Fruit fly (Drosophila melanogaster) whole organism, embryonic: Measurements from ENCODE around the gene CG2767.

Experiments
- Awh ChIP-seq: fragments of 200-800 bp; sonication (Bioruptor generic); IDR thresholded peaks from 2 replicates; pipeline ENCODE4, ENCODE4 v1.3.6; 2022; ENCODE audit warnings: missing biosample characterization, missing genetic modification characterization
- B-H1 ChIP-seq: fragments of 200-800 bp; sonication (Bioruptor generic); IDR thresholded peaks from 3 replicates; pipeline ENCODE4 v1.3.6; 2022; ENCODE audit warnings: missing biosample characterization, missing genetic modification characterization
- CG10431 ChIP-seq: fragments of 200-800 bp; sonication (Bioruptor generic); optimal IDR thresholded peaks from 3 replicates; lab custom pipeline; 2018; ENCODE audit warnings: missing biosample characterization, mild to moderate bottlenecking, missing genetic modification characterization
- CG11093 ChIP-seq: fragments of 200-800 bp; sonication (Bioruptor generic); IDR thresholded peaks from 3 replicates; pipeline ENCODE4 v1.3.6; 2022; ENCODE audit warnings: missing biosample characterization, missing genetic modification characterization
- CG14441 ChIP-seq: fragments of 200-800 bp; sonication (Bioruptor generic); IDR thresholded peaks from 2 replicates; pipeline ENCODE4 v1.3.6; 2022; ENCODE audit warnings: missing biosample characterization, missing genetic modification characterization
- CG18764 ChIP-seq: fragments of 200-800 bp; sonication (Bioruptor generic); optimal IDR thresholded peaks from 3 replicates; lab custom pipeline; 2016; ENCODE audit warnings: missing biosample characterization, missing genetic modification characterization
- CG2199 ChIP-seq: fragments of 200-800 bp; sonication (Bioruptor generic); IDR thresholded peaks from 3 replicates; pipeline ENCODE4 v1.3.6; 2022; ENCODE audit warnings: missing biosample characterization, missing genetic modification characterization
- CG31224 ChIP-seq: fragments of 200-800 bp; sonication (Bioruptor generic); IDR thresholded peaks from 2 replicates; pipeline ENCODE4 v1.3.6; 2022; ENCODE audit warnings: missing biosample characterization, missing genetic modification characterization
- CG3163 ChIP-seq: fragments of 200-800 bp; sonication (Bioruptor generic); optimal IDR thresholded peaks from 3 replicates; lab custom pipeline; 2016; ENCODE audit warnings: missing biosample characterization, missing genetic modification characterization
- CG32532 ChIP-seq: fragments of 200-800 bp; sonication (Bioruptor generic); IDR thresholded peaks from 2 replicates; pipeline ENCODE4 v1.3.6; 2022; ENCODE audit warnings: missing biosample characterization, missing genetic modification characterization
- CG3281 ChIP-seq: fragments of 200-800 bp; sonication (Bioruptor generic); optimal IDR thresholded peaks from 3 replicates; lab custom pipeline; 2017; ENCODE audit warnings: missing biosample characterization, mild to moderate bottlenecking, missing genetic modification characterization
- CG34224 ChIP-seq: fragments of 200-800 bp; sonication (Bioruptor generic); IDR thresholded peaks from 3 replicates; pipeline ENCODE4 v1.3.6; 2022; ENCODE audit warnings: missing biosample characterization, missing genetic modification characterization; ENCODE audit not compliant: partially characterized antibody
- CG34376 ChIP-seq: fragments of 200-800 bp; sonication (Bioruptor generic); optimal IDR thresholded peaks from 2 replicates; lab custom pipeline; 2018; ENCODE audit warnings: missing biosample characterization, mild to moderate bottlenecking, missing genetic modification characterization
- CG6254 ChIP-seq: fragments of 200-800 bp; sonication (Bioruptor generic); optimal IDR thresholded peaks from 3 replicates; lab custom pipeline; 2017; ENCODE audit warnings: mild to moderate bottlenecking, missing biosample characterization, missing genetic modification reagents, missing genetic modification characterization
- CG7271 ChIP-seq: fragments of 200-800 bp; sonication (Bioruptor generic); optimal IDR thresholded peaks from 2 replicates; lab custom pipeline; 2018; ENCODE audit warnings: missing biosample characterization, mild to moderate bottlenecking, missing genetic modification characterization, moderate library complexity
- CG8290 ChIP-seq, 3 experiments: fragments of 200-800 bp; sonication (Bioruptor generic); optimal IDR thresholded peaks; 2 replicates each; lab custom pipeline; 2016 to 2019; ENCODE audit warnings: missing biosample characterization in 3 of 3, missing genetic modification characterization in 3 of 3, mild to moderate bottlenecking in 2 of 3, moderate library complexity in 1 of 3
- CoRest ChIP-seq: fragments of 200-800 bp; sonication (Bioruptor generic); optimal IDR thresholded peaks from 3 replicates; lab custom pipeline; 2018; ENCODE audit warnings: missing biosample characterization, mild to moderate bottlenecking, missing genetic modification characterization, moderate library complexity
- Dip2 ChIP-seq: fragments of 200-800 bp; sonication (Bioruptor generic); IDR thresholded peaks from 2 replicates; pipeline ENCODE4 v1.3.6; 2022; ENCODE audit warnings: missing biosample characterization, missing genetic modification characterization
- Dp ChIP-seq: fragments of 200-800 bp; sonication (Bioruptor generic); optimal IDR thresholded peaks from 2 replicates; lab custom pipeline; 2018; ENCODE audit warnings: missing biosample characterization, mild to moderate bottlenecking, missing genetic modification characterization, moderate library complexity
- HmgD ChIP-seq: fragments of 200-800 bp; sonication (Bioruptor generic); optimal IDR thresholded peaks from 3 replicates; lab custom pipeline; 2016; ENCODE audit warnings: missing biosample characterization, missing genetic modification characterization
- Hsf ChIP-seq: fragments of 200-800 bp; sonication (Bioruptor generic); optimal IDR thresholded peaks from 3 replicates; lab custom pipeline; 2016; ENCODE audit warnings: missing biosample characterization, missing genetic modification characterization
- Jarid2 ChIP-seq: fragments of 200-800 bp; sonication (Bioruptor generic); optimal IDR thresholded peaks from 3 replicates; lab custom pipeline; 2017; ENCODE audit warnings: mild to moderate bottlenecking, missing biosample characterization, missing genetic modification reagents, missing genetic modification characterization
- MBD-R2 ChIP-seq: fragments of 200-800 bp; sonication (Bioruptor generic); IDR thresholded peaks from 2 replicates; pipeline ENCODE4 v1.3.6; 2022; ENCODE audit warnings: missing biosample characterization, missing genetic modification characterization
- Max ChIP-seq: fragments of 200-800 bp; sonication (Bioruptor generic); optimal IDR thresholded peaks from 2 replicates; lab custom pipeline; 2016; ENCODE audit warnings: missing biosample characterization, mild to moderate bottlenecking, missing genetic modification characterization
- NFAT ChIP-seq: fragments of 200-800 bp; sonication (Bioruptor generic); IDR thresholded peaks from 2 replicates; pipeline ENCODE4 v1.3.6; 2022; ENCODE audit warnings: missing biosample characterization, missing genetic modification characterization
- Oaz ChIP-seq: fragments of 200-800 bp; sonication (Bioruptor generic); IDR thresholded peaks from 2 replicates; pipeline ENCODE4 v1.3.6; 2022; ENCODE audit warnings: missing biosample characterization, missing genetic modification characterization
- PHDP ChIP-seq: fragments of 200-800 bp; sonication (Bioruptor generic); optimal IDR thresholded peaks from 3 replicates; lab custom pipeline; 2018; ENCODE audit warnings: missing biosample characterization, mild to moderate bottlenecking, missing genetic modification characterization, moderate library complexity
- Scr ChIP-seq: fragments of 200-800 bp; sonication (Bioruptor generic); IDR thresholded peaks from 2 replicates; pipeline ENCODE4 v1.3.6; 2022; ENCODE audit warnings: missing biosample characterization, missing genetic modification characterization; ENCODE audit not compliant: partially characterized antibody
- Sry-β ChIP-seq: fragments of 200-800 bp; sonication (Bioruptor generic); optimal IDR thresholded peaks from 2 replicates; lab custom pipeline; 2018; ENCODE audit warnings: missing biosample characterization, mild to moderate bottlenecking, missing genetic modification characterization, moderate library complexity
- TFAM ChIP-seq: fragments of 200-800 bp; sonication (Bioruptor generic); optimal IDR thresholded peaks from 2 replicates; lab custom pipeline; 2017; ENCODE audit warnings: missing biosample characterization, missing genetic modification characterization, inconsistent platforms
- Taf1 ChIP-seq: fragments of 200-800 bp; sonication (Bioruptor generic); IDR thresholded peaks from 2 replicates; pipeline ENCODE4 v1.3.6; 2022; ENCODE audit warnings: missing biosample characterization, missing genetic modification characterization
- Xbp1 ChIP-seq: fragments of 200-800 bp; sonication (Bioruptor generic); optimal IDR thresholded peaks from 3 replicates; lab custom pipeline; 2016; ENCODE audit warnings: missing biosample characterization, mild to moderate bottlenecking, missing genetic modification characterization
- al ChIP-seq: fragments of 200-800 bp; sonication (Bioruptor generic); IDR thresholded peaks from 2 replicates; pipeline ENCODE4 v1.3.6; 2022; ENCODE audit warnings: missing biosample characterization, missing genetic modification characterization
- ato ChIP-seq: fragments of 200-800 bp; sonication (Bioruptor generic); IDR thresholded peaks from 2 replicates; pipeline ENCODE4 v1.3.6; 2022; ENCODE audit warnings: missing biosample characterization, missing genetic modification characterization; ENCODE audit not compliant: partially characterized antibody
- bbx ChIP-seq: fragments of 200-800 bp; sonication (Bioruptor generic); IDR thresholded peaks from 2 replicates; pipeline ENCODE4 v1.3.6; 2022; ENCODE audit warnings: missing biosample characterization, missing genetic modification characterization; ENCODE audit not compliant: partially characterized antibody
- bcd ChIP-seq: fragments of 200-800 bp; sonication (Bioruptor generic); optimal IDR thresholded peaks from 2 replicates; lab custom pipeline; 2017; ENCODE audit warnings: missing biosample characterization, mild to moderate bottlenecking, missing genetic modification characterization
- btn ChIP-seq: fragments of 200-800 bp; sonication (Bioruptor generic); optimal IDR thresholded peaks from 2 replicates; lab custom pipeline; 2016; ENCODE audit warnings: missing biosample characterization, missing genetic modification characterization
- caup ChIP-seq: fragments of 200-800 bp; sonication (Bioruptor generic); optimal IDR thresholded peaks from 3 replicates; lab custom pipeline; 2017; ENCODE audit warnings: missing biosample characterization, mild to moderate bottlenecking, missing genetic modification characterization, moderate library complexity; ENCODE audit not compliant: severe bottlenecking
- ci ChIP-seq: fragments of 200-800 bp; sonication (Bioruptor generic); IDR thresholded peaks from 3 replicates; pipeline ENCODE4 v1.3.6; 2022; ENCODE audit warnings: missing biosample characterization, missing genetic modification characterization
- ewg ChIP-seq: fragments of 200-800 bp; sonication (Bioruptor generic); optimal IDR thresholded peaks from 3 replicates; lab custom pipeline; 2017; ENCODE audit warnings: mild to moderate bottlenecking, missing biosample characterization, missing genetic modification reagents, missing genetic modification characterization
- gsb-n ChIP-seq: fragments of 200-800 bp; sonication (Bioruptor generic); optimal IDR thresholded peaks from 3 replicates; lab custom pipeline; 2018; ENCODE audit warnings: missing biosample characterization, mild to moderate bottlenecking, missing genetic modification characterization
- knrl ChIP-seq: fragments of 200-800 bp; sonication (Bioruptor generic); IDR thresholded peaks from 3 replicates; pipeline ENCODE4 v1.3.6; 2022; ENCODE audit warnings: missing biosample characterization, missing genetic modification characterization; ENCODE audit not compliant: partially characterized antibody
- lola ChIP-seq, 3 experiments: fragments of >200 bp in 2 of 3; fragments of 200-800 bp in 1 of 3; sonication (Bioruptor generic) in 1 of 3; optimal IDR thresholded peaks; 2 replicates each; lab custom pipeline; 2017 to 2019; ENCODE audit warnings: missing biosample characterization in 3 of 3, missing genetic modification characterization in 3 of 3, mild to moderate bottlenecking in 1 of 3, moderate library complexity in 1 of 3
- nerfin-1 ChIP-seq: fragments of 200-800 bp; sonication (Bioruptor generic); optimal IDR thresholded peaks from 3 replicates; lab custom pipeline; 2019; ENCODE audit warnings: missing biosample characterization, mild to moderate bottlenecking, missing genetic modification characterization, moderate library complexity
- sc ChIP-seq, 3 experiments: fragments of >200 bp in 2 of 3; fragments of 200-800 bp in 1 of 3; sonication (Bioruptor generic) in 1 of 3; optimal IDR thresholded peaks; 2 replicates in 2 of 3; 3 replicates in 1 of 3; lab custom pipeline; 2017; ENCODE audit warnings: mild to moderate bottlenecking in 1 of 3, missing biosample characterization in 1 of 3, missing genetic modification characterization in 1 of 3, missing genetic modification reagents in 1 of 3
- sd ChIP-seq: fragments of 200-800 bp; sonication (Bioruptor generic); optimal IDR thresholded peaks from 3 replicates; lab custom pipeline; 2018; ENCODE audit warnings: missing biosample characterization, mild to moderate bottlenecking, missing genetic modification characterization, moderate library complexity
- sna ChIP-seq: fragments of 200-800 bp; sonication (Bioruptor generic); IDR thresholded peaks from 2 replicates; pipeline ENCODE4 v1.3.6; 2022; ENCODE audit warnings: missing biosample characterization, missing genetic modification characterization; ENCODE audit not compliant: partially characterized antibody
- twi ChIP-seq: fragments of 200-800 bp; optimal IDR thresholded peaks from 2 replicates; lab custom pipeline; 2019; ENCODE audit warnings: missing biosample characterization, mild to moderate bottlenecking, missing genetic modification characterization, moderate library complexity

Gene CG2767

DNA sequence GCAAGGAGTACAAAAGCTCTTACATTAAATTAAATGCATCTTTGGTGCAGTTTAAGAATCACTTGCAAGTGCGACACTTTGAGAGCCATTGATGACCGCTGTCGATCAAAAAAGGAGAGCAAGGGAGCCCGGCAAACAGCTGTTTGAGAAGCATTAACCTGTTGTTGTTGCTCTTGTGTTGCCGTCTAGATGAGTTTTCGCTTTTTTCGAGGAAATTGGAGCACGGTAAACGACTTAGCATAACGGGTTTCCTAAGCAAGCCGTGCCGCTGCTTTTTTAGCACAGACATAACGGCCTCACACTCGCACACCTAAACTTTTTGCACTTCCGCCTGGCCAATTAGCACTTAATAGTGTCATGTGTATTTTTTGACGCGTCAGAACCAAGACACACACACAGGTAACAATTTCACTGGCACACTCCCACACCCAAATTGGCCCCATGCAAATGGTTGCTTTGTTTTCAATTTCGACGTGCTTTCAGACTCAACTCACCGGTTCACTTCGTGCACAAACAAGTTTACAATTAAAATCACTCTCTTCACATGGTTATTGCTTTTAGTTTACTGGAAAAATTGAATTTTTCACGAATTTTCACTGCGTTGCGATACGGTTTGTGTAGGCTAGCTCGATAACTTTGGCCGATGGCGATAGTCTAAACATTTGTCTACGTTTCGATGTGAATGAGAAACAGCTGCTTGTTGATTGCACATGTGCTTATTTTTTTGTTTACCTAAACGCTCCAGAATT lies 22.4 kb upstream of the CG2767 start, which contains the start of the genes CG10903 and CG2747 (continued):
- TF ChIP-seq B-H1 (GFP tag; lab: Robert Waterston, UW) (no peak), bcd (no peak), Max (peak; percentile 63), TFAM (GFP tag; lab: Kevin White, UChicago) (no peak), ewg (no peak), ci (no peak), Dp (GFP tag; lab: Kevin White, UChicago) (peak; percentile 0), al (GFP tag; lab: Robert Waterston, UW) (no peak), CG6254 (no peak), sc (optimal IDR thresholded peaks at IDR 0.05; lab: Kevin White, UChicago) (no peak), sc (GFP tag; optimal IDR thresholded peaks at IDR 0.05; lab: Kevin White, UChicago) (no peak), lola (GFP tag; optimal IDR thresholded peaks at IDR 0.05; lab: Kevin White, UChicago) (no peak), Taf1 (no peak), CG3281 (GFP tag; lab: Kevin White, UChicago) (no peak), gsb-n (tag; lab: Kevin White, UChicago) (no peak), CG34376 (GFP tag; lab: Kevin White, UChicago) (peak; percentile 49), CG18764 (GFP tag; lab: Kevin White, UChicago) (no peak), Dip2 (no peak), MBD-R2 (peak; percentile 70), ato (peak; percentile 46; the same call in 1 of the 2 replicates), CG31224 (GFP tag; lab: Robert Waterston, UW) (no peak), NFAT (GFP tag; lab: Robert Waterston, UW) (no peak), btn (GFP tag; lab: Kevin White, UChicago) (no peak), twi (tag; lab: Kevin White, UChicago) (peak; percentile 45), PHDP (tag; lab: Kevin White, UChicago) (no peak), sd (peak; percentile 79), nerfin-1 (tag; lab: Kevin White, UChicago) (peak; percentile 13), knrl (GFP tag; lab: Robert Waterston, UW) (peak; percentile 66), Xbp1 (GFP tag; lab: Kevin White, UChicago) (no peak), CG10431 (GFP tag; lab: Kevin White, UChicago) (no peak), Jarid2 (GFP tag; lab: Kevin White, UChicago) (no peak), CG32532 (GFP tag; lab: Robert Waterston, UW) (no peak), Oaz (GFP tag; lab: Robert Waterston, UW) (no peak), CG8290 (GFP tag; optimal IDR thresholded peaks at IDR 0.05; lab: Kevin White, UChicago) (no peak), CG8290 (tag; optimal IDR thresholded peaks at IDR 0.05; lab: Kevin White, UChicago) (no peak), bbx (peak; percentile 62), HmgD (GFP tag; lab: Kevin White, UChicago) (no peak), sna (GFP tag; lab: Robert Waterston, UW) (no peak), CG7271 (no peak), Sry-β (GFP tag; lab: Kevin White, UChicago) (peak; percentile 8), CG2199 (GFP tag; lab: Robert Waterston, UW) (no peak), Scr (peak; percentile 74), caup (GFP tag; lab: Kevin White, UChicago) (no peak), CoRest (tag; lab: Kevin White, UChicago) (no peak), CG14441 (GFP tag; lab: Robert Waterston, UW) (no peak), CG11093 (GFP tag; lab: Robert Waterston, UW) (no peak), Awh (GFP tag; lab: Robert Waterston, UW) (no peak), Hsf (GFP tag; lab: Kevin White, UChicago) (no peak), CG34224 (GFP tag; lab: Robert Waterston, UW) (peak; percentile 62), CG3163 (GFP tag; lab: Kevin White, UChicago) (no peak)
